Fruit fly (Drosophila melanogaster): Measurements from ENCODE around the gene Edc3.
A peak's percentile ranks its signal among the peaks of the same experiment; 100 is the strongest.

The Edc3 gene

dm6 chr3L:17532898-17533700 is 3.4 kb upstream of the Edc3 start (continued):
- TF ChIP-seq CG8944 (GFP tag; optimal IDR thresholded peaks at IDR 0.05) (no peak), Xbp1 (GFP tag; optimal IDR thresholded peaks at IDR 0.05) (peak; percentile 44), Adf1 (GFP tag; IDR thresholded peaks at IDR 0.05) (peak; percentile 56), ranshi (GFP tag; IDR thresholded peaks at IDR 0.05) (0 out of 2 replicates have a peak, but pooled peaks have one; percentile 22), otp (GFP tag; IDR thresholded peaks at IDR 0.05) (peak; percentile 44; the same call in 1 of the 3 replicates), CG8281 (tag; optimal IDR thresholded peaks at IDR 0.05) (no peak), Atf3 (GFP tag; optimal IDR thresholded peaks at IDR 0.05) (peak; percentile 16), CG7928 (GFP tag; optimal IDR thresholded peaks at IDR 0.05) (peak; percentile 85), Taf1 (GFP tag; IDR thresholded peaks at IDR 0.05) (no peak), lov (optimal IDR thresholded peaks at IDR 0.05) (no peak), lov (GFP tag; IDR thresholded peaks at IDR 0.05) (no peak), CG9876 (GFP tag; optimal IDR thresholded peaks at IDR 0.05) (no peak), Elba2 (GFP tag; optimal IDR thresholded peaks at IDR 0.05) (no peak), Hr51 (GFP tag; optimal IDR thresholded peaks at IDR 0.05) (peak; percentile 52 to 56), az2 (GFP tag; optimal IDR thresholded peaks at IDR 0.05) (peak; percentile 48), ATbp (GFP tag; optimal IDR thresholded peaks at IDR 0.05) (no peak), CG13775 (GFP tag; optimal IDR thresholded peaks at IDR 0.05) (peak; percentile 55), CG3065 (GFP tag; optimal IDR thresholded peaks at IDR 0.05) (no peak), Mad (GFP tag; optimal IDR thresholded peaks at IDR 0.05) (no peak), CG17802 (tag; optimal IDR thresholded peaks at IDR 0.05) (no peak), pho (GFP tag; optimal IDR thresholded peaks at IDR 0.05) (peak; percentile 31), CG7839 (tag; optimal IDR thresholded peaks at IDR 0.05) (peak; percentile 36), fd96Cb (tag; optimal IDR thresholded peaks at IDR 0.05) (peak; percentile 3), CG10431 (GFP tag; optimal IDR thresholded peaks at IDR 0.05) (peak; percentile 29), nmo (GFP tag; optimal IDR thresholded peaks at IDR 0.05) (peak; percentile 64), pfk (GFP tag; optimal IDR thresholded peaks at IDR 0.05) (peak; percentile 2), ab (GFP tag; optimal IDR thresholded peaks at IDR 0.05) (no peak), salm (tag; optimal IDR thresholded peaks at IDR 0.05) (peak; percentile 13), fd64A (GFP tag; optimal IDR thresholded peaks at IDR 0.05) (no peak), hbn (GFP tag; IDR thresholded peaks at IDR 0.05; ENCODE audit: partially characterized antibody) (peak; percentile 45), wdn (GFP tag; IDR thresholded peaks at IDR 0.05) (0 out of 2 replicates have a peak, but pooled peaks have one; percentile 21), Dek (tag; optimal IDR thresholded peaks at IDR 0.05) (peak; percentile 22), CG2875 (GFP tag; optimal IDR thresholded peaks at IDR 0.05) (no peak), sens (GFP tag) (peak; percentile 75), cas (GFP tag; IDR thresholded peaks at IDR 0.05) (no peak), klu (GFP tag; IDR thresholded peaks at IDR 0.05) (peak; percentile 23; the same call in 1 of the 2 replicates), CG10321 (GFP tag; IDR thresholded peaks at IDR 0.05) (peak; percentile 93), CG17385 (GFP tag; optimal IDR thresholded peaks at IDR 0.05) (peak; percentile 23), Eip74EF (GFP tag; optimal IDR thresholded peaks at IDR 0.05) (peak in 1 of 2 experiments; percentile 53), Fer3 (tag; optimal IDR thresholded peaks at IDR 0.05) (peak; percentile 29), GATAe (GFP tag; conservative IDR thresholded peaks at IDR 0.05) (no peak), Aef1 (GFP tag; IDR thresholded peaks at IDR 0.05) (peak; percentile 70), Max (GFP tag; optimal IDR thresholded peaks at IDR 0.05) (peak; percentile 49), gfzf (GFP tag; optimal IDR thresholded peaks at IDR 0.05) (peak; percentile 77), Antp (GFP tag; optimal IDR thresholded peaks at IDR 0.05) (no peak), CG32772 (GFP tag; IDR thresholded peaks at IDR 0.05) (no peak), CG12299 (tag; optimal IDR thresholded peaks at IDR 0.05) (no peak), shn (GFP tag; optimal IDR thresholded peaks at IDR 0.05) (peak; percentile 19), gcm2 (GFP tag; optimal IDR thresholded peaks at IDR 0.05) (no peak)
